Fruit fly (Drosophila melanogaster): ENCODE measurements around the gene CG1572.
"Not testable (repeated sequence)": the region's sequence is repeated elsewhere in the genome, so short reads cannot be mapped to it uniquely, and the experiment has no call there.

- TF ChIP-seq CG8478, CTCF (optimal IDR thresholded peaks at IDR 0.05): not testable (repeated sequence)
Measured at dm6 chrX:11599589-11599988, 41.1 kb upstream of the CG1572 start, which contains the start of gene rho-4.
